Worm (Caenorhabditis elegans): Measurements from ENCODE around the gene M01H9.3.

M01H9.3 gene

DNA sequence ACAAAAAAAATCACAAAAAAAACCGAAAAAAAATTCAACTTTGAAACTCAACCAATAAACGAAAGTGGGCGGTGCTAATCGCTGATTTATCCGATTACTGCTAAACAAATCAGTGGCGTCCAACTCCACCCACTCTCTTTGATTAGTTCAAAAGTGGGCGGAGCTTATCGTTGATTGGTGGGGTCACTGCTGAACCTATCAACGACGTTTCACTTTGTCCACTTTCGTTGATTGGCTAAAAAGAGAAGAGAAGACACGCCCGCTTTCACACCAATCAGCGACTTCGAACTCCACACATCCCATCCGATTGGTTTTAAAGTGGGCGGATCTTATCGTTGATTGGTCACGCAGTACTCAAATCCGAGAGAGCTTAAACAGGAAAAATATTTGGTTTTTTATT is 53.0 kb downstream of the M01H9.3 start:
- no peak for TF ChIP-seq lsy-12 (tag; optimal IDR thresholded peaks at IDR 0.05)
- peak; percentile 93 for TF ChIP-seq nfya-1 (tag; optimal IDR thresholded peaks at IDR 0.05; ENCODE audit: insufficient read depth)
- TF ChIP-seq lin-15B (tag; optimal IDR thresholded peaks at IDR 0.05): peak; percentile 3

DNA sequence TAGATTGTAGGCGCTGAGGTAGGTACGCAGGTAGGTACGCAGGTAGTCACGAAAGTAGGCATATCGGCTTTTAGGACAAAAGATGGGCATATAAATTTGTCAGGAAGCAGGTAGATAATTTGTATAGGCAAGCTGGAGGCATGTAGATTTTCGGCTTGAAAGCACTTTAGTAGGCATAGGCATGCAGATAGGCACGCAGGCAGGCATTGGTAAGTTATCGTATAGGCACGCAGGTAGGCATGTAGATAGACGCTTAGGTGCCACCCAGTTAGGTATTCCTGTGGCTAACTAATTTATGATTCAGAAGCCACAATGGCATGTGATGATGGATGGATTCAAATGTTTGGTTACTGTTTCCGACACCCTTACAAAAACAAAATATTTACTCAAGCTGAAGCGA is 53.8 kb downstream of the M01H9.3 start:
- TF ChIP-seq ZK546.5 (tag; optimal IDR thresholded peaks at IDR 0.05) (no peak), pha-4 (tag; optimal IDR thresholded peaks at IDR 0.05) (no peak), unc-62 (GFP tag; optimal IDR thresholded peaks at IDR 0.05) (no peak), ceh-28 (tag; optimal IDR thresholded peaks at IDR 0.05) (no peak), aly-2 (tag; optimal IDR thresholded peaks at IDR 0.05) (no peak), nhr-43 (tag; optimal IDR thresholded peaks at IDR 0.05; ENCODE audit: poor library complexity, severe bottlenecking) (no peak), nhr-77 (tag; optimal IDR thresholded peaks at IDR 0.05) (no peak), elt-1 (tag; optimal IDR thresholded peaks at IDR 0.05) (no peak)

DNA sequence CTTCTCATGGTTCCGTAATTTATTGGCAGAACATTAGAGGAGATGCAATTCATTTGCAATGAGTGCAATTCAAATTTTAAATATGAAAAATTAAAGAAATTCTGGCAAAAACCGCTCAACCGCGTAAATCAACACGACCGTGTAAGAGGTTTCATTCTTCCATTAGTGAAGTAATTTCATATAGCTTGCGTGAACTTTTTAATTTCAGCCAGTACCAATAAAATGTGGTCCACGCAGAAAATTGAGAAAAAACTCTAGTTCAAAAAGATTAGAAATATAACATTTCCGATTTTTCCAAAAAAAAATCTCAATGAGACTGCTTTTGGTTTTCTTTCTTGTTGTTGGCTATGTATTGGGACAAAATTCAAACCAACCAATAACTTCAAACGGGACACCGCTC is 54.8 kb downstream of the M01H9.3 start, which contains the start of gene clec-175:
TSS of gene clec-175 (plus strand) at position 301 of the 400 bp plus-strand sequence.
- no peak for TF ChIP-seq fkh-10 (GFP tag; optimal IDR thresholded peaks at IDR 0.05)
- no peak for TF ChIP-seq egl-5 (tag; optimal IDR thresholded peaks at IDR 0.05)
- no peak for TF ChIP-seq egl-27 (tag; optimal IDR thresholded peaks at IDR 0.05)
- no peak for TF ChIP-seq ceh-9 (tag; optimal IDR thresholded peaks at IDR 0.05)
- TF ChIP-seq ztf-11 (tag; optimal IDR thresholded peaks at IDR 0.05): no peak
- no peak for TF ChIP-seq unc-62 (GFP tag; optimal IDR thresholded peaks at IDR 0.05)
- TF ChIP-seq nhr-28 (tag; optimal IDR thresholded peaks at IDR 0.05): no peak
- TF ChIP-seq ceh-16 (tag; optimal IDR thresholded peaks at IDR 0.05): no peak
- no peak for TF ChIP-seq mml-1 (tag; optimal IDR thresholded peaks at IDR 0.05)
- no peak for TF ChIP-seq nhr-11 (tag; optimal IDR thresholded peaks at IDR 0.05)
- no peak for TF ChIP-seq ceh-82 (tag; optimal IDR thresholded peaks at IDR 0.05)
- no peak for TF ChIP-seq eor-1 (tag; optimal IDR thresholded peaks at IDR 0.05)
- no peak for TF ChIP-seq elt-1 (tag; optimal IDR thresholded peaks at IDR 0.05)
- TF ChIP-seq nhr-25 (tag; optimal IDR thresholded peaks at IDR 0.05): no peak
- no peak for TF ChIP-seq nhr-237 (tag; optimal IDR thresholded peaks at IDR 0.05)
- TF ChIP-seq fos-1 (tag; optimal IDR thresholded peaks at IDR 0.05): no peak

All from whole organism, L3 larva.